Worm (Caenorhabditis elegans) whole organism, L4/young adult: ENCODE results near the gene Y54G2A.45.

Experiments
- W03F9.2 ChIP-seq: fragments of 150-350 bp; optimal IDR thresholded peaks from 2 replicates; lab custom pipeline; 2014; ENCODE audit warnings: missing biosample characterization, missing genetic modification characterization
- dao-5 ChIP-seq: sonication (generic microtip); optimal IDR thresholded peaks from 2 replicates; lab custom pipeline; 2016; ENCODE audit warnings: missing genotype, missing genetic modification characterization, moderate library complexity, missing compliant biosample characterization
- him-1 ChIP-seq: sonication (generic microtip); optimal IDR thresholded peaks from 2 replicates; lab custom pipeline; 2016; ENCODE audit warnings: missing genotype, missing genetic modification reagents, missing genetic modification characterization, missing compliant biosample characterization

ce11 chrIV:2802193-2802592 lies 3.5 kb upstream of the Y54G2A.45 start:
- no peak for TF ChIP-seq him-1 (tag; lab: Kevin White, UChicago)
- TF ChIP-seq dao-5 (tag; lab: Kevin White, UChicago) = no peak
- TF ChIP-seq W03F9.2 = no peak
